Fruit fly (Drosophila melanogaster): ENCODE data around the gene QIL1.

The QIL1 gene

dm6 chr3L:17436331-17436730, 29.4 kb upstream of the QIL1 start, which contains the start of gene CG12229:
Gene CG12229, minus strand, starts transcription at chr3L:17436431.
- TF ChIP-seq EcR (GFP tag; optimal IDR thresholded peaks at IDR 0.05), result no peak
- no peak for TF ChIP-seq CG8478 (optimal IDR thresholded peaks at IDR 0.05)
- no peak for TF ChIP-seq Dll (optimal IDR thresholded peaks at IDR 0.05)
- no peak for TF ChIP-seq pan (optimal IDR thresholded peaks at IDR 0.05)
- no peak for TF ChIP-seq psq (optimal IDR thresholded peaks at IDR 0.05)
- no peak for TF ChIP-seq usp (GFP tag; optimal IDR thresholded peaks at IDR 0.05)

- TF ChIP-seq CG8478 (optimal IDR thresholded peaks at IDR 0.05) (no peak), Dll (optimal IDR thresholded peaks at IDR 0.05) (no peak), EcR (GFP tag; optimal IDR thresholded peaks at IDR 0.05) (no peak), usp (GFP tag; optimal IDR thresholded peaks at IDR 0.05) (no peak), psq (optimal IDR thresholded peaks at IDR 0.05) (no peak), pan (optimal IDR thresholded peaks at IDR 0.05) (no peak)
Observed at dm6 chr3L:17438872-17439495, 26.8 kb upstream of the QIL1 start, which contains the start of gene CG18265. Gene CG18265, plus strand, starts transcription at chr3L:17439401.

DNA sequence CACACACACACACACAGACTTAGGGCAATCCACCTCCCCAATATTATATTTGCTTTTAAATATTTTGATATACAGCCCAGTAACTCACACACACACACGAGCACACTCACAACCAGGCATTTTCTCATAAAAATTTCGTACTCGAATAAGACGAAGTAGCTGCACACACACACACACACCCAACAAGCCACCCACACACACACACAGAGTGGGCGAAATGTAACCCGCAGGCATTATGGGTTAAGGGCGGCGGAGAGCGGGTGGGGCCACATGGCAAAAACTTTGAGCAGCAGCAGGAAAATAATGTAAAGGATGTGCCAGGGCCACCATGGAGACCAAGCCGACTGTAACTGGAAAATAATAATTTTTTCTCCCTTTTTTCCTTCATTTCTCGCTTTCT, 24.1 kb upstream of the QIL1 start:
- no peak for TF ChIP-seq CG8478 (optimal IDR thresholded peaks at IDR 0.05)

DNA sequence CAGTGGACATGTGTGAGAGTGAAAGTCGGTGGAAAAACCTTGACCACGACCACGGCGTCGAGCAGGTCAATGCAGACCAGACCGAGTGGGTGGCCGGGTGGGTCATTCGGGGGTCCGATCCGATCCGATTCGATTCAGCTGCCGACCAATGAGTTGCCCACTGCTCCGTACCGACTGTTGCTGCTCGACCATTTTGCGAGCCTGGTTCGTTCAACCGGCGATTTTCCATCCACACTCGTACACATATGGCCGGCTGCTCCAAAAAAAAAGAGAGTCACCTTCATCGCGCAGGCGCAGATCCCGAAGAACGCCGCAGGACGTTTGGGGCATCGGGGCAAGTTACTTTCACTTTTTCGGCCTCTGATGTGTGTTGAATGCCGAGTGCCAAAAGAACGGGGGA, 21.2 kb upstream of the QIL1 start:
- no peak for TF ChIP-seq Dll (optimal IDR thresholded peaks at IDR 0.05)
- no peak for TF ChIP-seq psq (optimal IDR thresholded peaks at IDR 0.05)
- TF ChIP-seq pan (optimal IDR thresholded peaks at IDR 0.05), result no peak
- TF ChIP-seq CG8478 (optimal IDR thresholded peaks at IDR 0.05), result no peak
- TF ChIP-seq usp (GFP tag; optimal IDR thresholded peaks at IDR 0.05), result no peak
- no peak for TF ChIP-seq EcR (GFP tag; optimal IDR thresholded peaks at IDR 0.05)

DNA sequence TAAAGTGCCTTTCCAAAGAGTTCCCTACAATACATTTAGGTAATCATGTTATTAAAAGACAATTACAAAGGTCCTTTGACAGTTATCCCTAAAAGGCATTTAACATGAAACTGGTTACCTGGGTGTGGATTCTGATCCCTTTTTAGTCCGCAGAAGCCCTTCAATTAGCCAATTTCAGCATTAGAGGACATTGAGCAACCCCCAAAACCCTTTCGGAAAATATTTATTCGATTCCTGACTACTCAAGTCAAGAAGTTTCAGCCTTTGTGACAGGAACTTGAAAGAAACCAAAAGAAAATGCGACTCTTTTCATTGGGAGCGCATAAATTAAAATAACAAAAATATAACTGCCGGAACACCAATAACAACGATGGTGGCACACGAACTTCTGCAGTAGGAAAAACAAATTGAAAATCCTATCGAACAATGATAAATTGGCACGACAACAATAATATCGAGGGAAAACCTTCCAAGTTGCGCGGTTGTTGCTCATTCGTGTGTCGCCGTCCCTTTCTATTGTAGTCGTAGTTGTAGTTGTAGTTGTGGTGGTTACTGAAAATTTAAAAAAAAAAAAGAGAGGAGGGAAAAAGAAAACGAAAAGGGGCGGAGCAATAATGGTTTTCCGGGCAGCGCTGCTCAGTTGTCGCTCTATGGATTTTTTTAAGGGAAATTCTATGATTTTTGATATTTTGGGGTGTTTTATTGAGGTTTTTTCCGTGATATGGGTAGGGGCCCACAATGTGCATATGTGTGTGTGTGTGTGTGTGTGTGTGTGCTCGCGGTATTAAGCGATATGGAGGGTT, 19.9 kb upstream of the QIL1 start:
- TF ChIP-seq psq (optimal IDR thresholded peaks at IDR 0.05) (no peak), EcR (GFP tag; optimal IDR thresholded peaks at IDR 0.05) (no peak), pan (optimal IDR thresholded peaks at IDR 0.05) (no peak)

DNA sequence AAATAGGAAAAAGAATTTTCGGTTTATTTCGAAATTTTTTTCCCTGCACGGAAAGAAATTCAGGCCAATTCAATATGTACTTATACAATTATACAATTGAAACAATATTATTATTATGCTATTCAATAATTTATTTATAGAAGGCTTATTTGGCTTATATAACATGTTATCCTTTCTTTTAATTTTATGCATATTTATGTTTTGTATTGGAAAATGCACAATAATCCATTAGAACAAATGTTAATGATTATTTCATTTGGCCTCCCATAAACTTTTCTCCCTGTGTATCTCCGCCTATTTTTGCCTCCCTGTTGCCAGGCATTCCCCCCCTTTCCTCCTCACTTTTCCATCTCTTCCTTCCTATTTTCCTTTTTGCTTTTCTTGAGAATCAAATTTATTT, 17.9 kb upstream of the QIL1 start:
- TF ChIP-seq EcR (GFP tag; optimal IDR thresholded peaks at IDR 0.05), result no peak
- TF ChIP-seq usp (GFP tag; optimal IDR thresholded peaks at IDR 0.05), result no peak
- TF ChIP-seq Dll (optimal IDR thresholded peaks at IDR 0.05), result no peak
- TF ChIP-seq psq (optimal IDR thresholded peaks at IDR 0.05), result no peak
- no peak for TF ChIP-seq CG8478 (optimal IDR thresholded peaks at IDR 0.05)
- TF ChIP-seq pan (optimal IDR thresholded peaks at IDR 0.05), result no peak

dm6 chr3L:17457695-17458242, 8.0 kb upstream of the QIL1 start:
- TF ChIP-seq psq (optimal IDR thresholded peaks at IDR 0.05) (no peak), Dll (optimal IDR thresholded peaks at IDR 0.05) (no peak), pan (optimal IDR thresholded peaks at IDR 0.05) (no peak), EcR (GFP tag; optimal IDR thresholded peaks at IDR 0.05) (no peak), CG8478 (optimal IDR thresholded peaks at IDR 0.05) (no peak), usp (GFP tag; optimal IDR thresholded peaks at IDR 0.05) (no peak)

- no peak for TF ChIP-seq EcR (GFP tag; optimal IDR thresholded peaks at IDR 0.05)
- TF ChIP-seq usp (GFP tag; optimal IDR thresholded peaks at IDR 0.05), result no peak
- TF ChIP-seq CG8478 (optimal IDR thresholded peaks at IDR 0.05), result no peak
- TF ChIP-seq pan (optimal IDR thresholded peaks at IDR 0.05), result no peak
Observed at dm6 chr3L:17458856-17459518, 6.8 kb upstream of the QIL1 start.

dm6 chr3L:17461369-17462012, 4.3 kb upstream of the QIL1 start:
- TF ChIP-seq Dll (optimal IDR thresholded peaks at IDR 0.05) (no peak), CG8478 (optimal IDR thresholded peaks at IDR 0.05) (no peak), usp (GFP tag; optimal IDR thresholded peaks at IDR 0.05) (no peak), psq (optimal IDR thresholded peaks at IDR 0.05) (no peak), pan (optimal IDR thresholded peaks at IDR 0.05) (no peak), EcR (GFP tag; optimal IDR thresholded peaks at IDR 0.05) (no peak)

dm6 chr3L:17462474-17462873, 3.3 kb upstream of the QIL1 start:
- TF ChIP-seq psq (optimal IDR thresholded peaks at IDR 0.05) (no peak), pan (optimal IDR thresholded peaks at IDR 0.05) (no peak), usp (GFP tag; optimal IDR thresholded peaks at IDR 0.05) (no peak), EcR (GFP tag; optimal IDR thresholded peaks at IDR 0.05) (no peak)

DNA sequence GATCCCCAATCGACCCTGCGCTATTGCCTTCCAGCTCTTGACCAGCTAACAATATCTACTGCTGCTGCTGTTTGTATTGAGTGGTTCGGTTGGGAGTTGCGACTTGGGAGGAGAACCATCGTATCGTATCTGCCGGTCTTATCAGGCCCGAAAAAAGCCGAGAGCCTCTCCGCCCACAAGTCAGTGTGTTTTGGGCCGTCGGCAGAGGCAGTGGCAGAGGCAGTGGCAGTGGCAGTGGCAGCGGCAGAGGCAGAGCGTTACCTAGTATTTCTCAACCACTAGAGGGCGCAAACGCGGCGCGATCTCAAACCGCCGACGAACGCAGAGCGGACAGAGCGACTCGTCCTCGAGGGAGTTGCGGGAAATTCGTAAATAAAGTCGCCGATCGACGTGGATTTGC, 4.4 kb downstream of the QIL1 start, which contains the start of gene SecCl:
Gene SecCl, plus strand, starts transcription at position 18 of the 400 bp plus-strand sequence.
- TF ChIP-seq EcR (GFP tag; optimal IDR thresholded peaks at IDR 0.05), result no peak
- TF ChIP-seq psq (optimal IDR thresholded peaks at IDR 0.05), result no peak
- TF ChIP-seq usp (GFP tag; optimal IDR thresholded peaks at IDR 0.05), result no peak
- TF ChIP-seq CG8478 (optimal IDR thresholded peaks at IDR 0.05), result no peak
- TF ChIP-seq Dll (optimal IDR thresholded peaks at IDR 0.05), result no peak
- TF ChIP-seq pan (optimal IDR thresholded peaks at IDR 0.05), result no peak

- TF ChIP-seq CG8478 (optimal IDR thresholded peaks at IDR 0.05) (no peak), pan (optimal IDR thresholded peaks at IDR 0.05) (no peak), psq (optimal IDR thresholded peaks at IDR 0.05) (no peak), usp (GFP tag; optimal IDR thresholded peaks at IDR 0.05) (no peak), EcR (GFP tag; optimal IDR thresholded peaks at IDR 0.05) (no peak), Dll (optimal IDR thresholded peaks at IDR 0.05) (no peak)
Observed at dm6 chr3L:17473889-17474288, 8.1 kb downstream of the QIL1 start.

All from whole organism.